Fruit fly (Drosophila melanogaster) whole organism, embryonic: Measurements from ENCODE around the gene CG14174.
A peak's percentile ranks its signal among the peaks of the same experiment; 100 is the strongest.

Source experiments
- Atf3 ChIP-seq: fragments of 200-800 bp; sonication (Bioruptor generic); optimal IDR thresholded peaks from 3 replicates; lab custom pipeline; 2016; ENCODE audit warnings: missing biosample characterization, missing genetic modification characterization
- Atf6 ChIP-seq: fragments of 200-800 bp; sonication (Bioruptor generic); IDR thresholded peaks from 2 replicates; pipeline ENCODE4 v1.3.6; 2022; ENCODE audit warnings: missing biosample characterization, missing genetic modification characterization
- B-H2 ChIP-seq: fragments of 200-800 bp; sonication (Bioruptor generic); optimal IDR thresholded peaks from 2 replicates; lab custom pipeline; 2018; ENCODE audit warnings: missing biosample characterization, mild to moderate bottlenecking, missing genetic modification characterization
- C15 ChIP-seq: fragments of 200-800 bp; sonication (Bioruptor generic); IDR thresholded peaks from 3 replicates; pipeline ENCODE4 v1.3.6; 2022; ENCODE audit warnings: missing biosample characterization, missing genetic modification characterization
- CG10274 ChIP-seq: fragments of 200-800 bp; sonication (Bioruptor generic); optimal IDR thresholded peaks from 3 replicates; lab custom pipeline; 2017; ENCODE audit warnings: missing biosample characterization, mild to moderate bottlenecking, missing genetic modification characterization
- CG11398 ChIP-seq: fragments of 200-800 bp; sonication (Bioruptor generic); optimal IDR thresholded peaks from 2 replicates; lab custom pipeline; 2016; ENCODE audit warnings: missing biosample characterization, missing genetic modification characterization
- CG15696 ChIP-seq: fragments of 200-800 bp; sonication (Bioruptor generic); optimal IDR thresholded peaks from 2 replicates; lab custom pipeline; 2019; ENCODE audit warnings: missing biosample characterization, mild to moderate bottlenecking, missing genetic modification characterization, moderate library complexity
- CG18476 ChIP-seq: fragments of 200-800 bp; sonication (Bioruptor generic); optimal IDR thresholded peaks from 2 replicates; lab custom pipeline; 2016; ENCODE audit warnings: missing biosample characterization, mild to moderate bottlenecking, missing genetic modification characterization
- CG2202 ChIP-seq: fragments of 200-800 bp; sonication (Bioruptor generic); optimal IDR thresholded peaks from 2 replicates; lab custom pipeline; 2018; ENCODE audit warnings: missing biosample characterization, mild to moderate bottlenecking, missing genetic modification characterization
- CG2712 ChIP-seq: fragments of 200-800 bp; optimal IDR thresholded peaks from 3 replicates; lab custom pipeline; 2019; ENCODE audit warnings: missing biosample characterization, mild to moderate bottlenecking, missing genetic modification characterization, moderate library complexity
- CG30431 ChIP-seq: fragments of 200-800 bp; sonication (Bioruptor generic); optimal IDR thresholded peaks from 2 replicates; lab custom pipeline; 2017; ENCODE audit warnings: missing biosample characterization, missing genetic modification characterization
- CG33557 ChIP-seq: fragments of 200-800 bp; sonication (Bioruptor generic); optimal IDR thresholded peaks from 2 replicates; lab custom pipeline; 2019; ENCODE audit warnings: missing biosample characterization, mild to moderate bottlenecking, missing genetic modification characterization, moderate library complexity
- CG3407 ChIP-seq: fragments of 200-800 bp; sonication (Bioruptor generic); optimal IDR thresholded peaks from 2 replicates; lab custom pipeline; 2018; ENCODE audit warnings: missing biosample characterization, mild to moderate bottlenecking, missing genetic modification characterization
- CG43689 ChIP-seq: fragments of 200-800 bp; sonication (Bioruptor generic); IDR thresholded peaks from 2 replicates; pipeline ENCODE4 v1.3.6; 2022; ENCODE audit warnings: missing biosample characterization, missing genetic modification characterization
- CG6765 ChIP-seq: fragments of 200-800 bp; sonication (Bioruptor generic); optimal IDR thresholded peaks from 3 replicates; lab custom pipeline; 2017; ENCODE audit warnings: missing biosample characterization, mild to moderate bottlenecking, missing genetic modification characterization
- CG7271 ChIP-seq: fragments of 200-800 bp; sonication (Bioruptor generic); optimal IDR thresholded peaks from 2 replicates; lab custom pipeline; 2018; ENCODE audit warnings: missing biosample characterization, mild to moderate bottlenecking, missing genetic modification characterization, moderate library complexity
- CG7987 ChIP-seq: fragments of 200-800 bp; sonication (Bioruptor generic); optimal IDR thresholded peaks from 2 replicates; lab custom pipeline; 2018; ENCODE audit warnings: missing biosample characterization, mild to moderate bottlenecking, missing genetic modification characterization, moderate library complexity
- CG9727 ChIP-seq: fragments of 200-800 bp; sonication (Bioruptor generic); optimal IDR thresholded peaks from 3 replicates; lab custom pipeline; 2017; ENCODE audit warnings: missing biosample characterization, mild to moderate bottlenecking, missing genetic modification characterization
- D19A ChIP-seq: fragments of 200-800 bp; optimal IDR thresholded peaks from 3 replicates; lab custom pipeline; 2019; ENCODE audit warnings: missing biosample characterization, mild to moderate bottlenecking, missing genetic modification characterization, moderate library complexity
- Dbx ChIP-seq: fragments of 200-800 bp; sonication (Bioruptor generic); IDR thresholded peaks from 3 replicates; pipeline ENCODE4 v1.3.6; 2022; ENCODE audit warnings: missing biosample characterization, missing genetic modification characterization
- Dfd ChIP-seq, 2 experiments: fragments of >200 bp; optimal IDR thresholded peaks; 2 replicates each; lab custom pipeline; 2017; ENCODE audit warnings: missing biosample characterization in 2 of 2, missing genetic modification characterization in 2 of 2
- Ets65A ChIP-seq: fragments of 200-800 bp; sonication (Bioruptor generic); peaks from one replicate; lab custom pipeline; 2016; ENCODE audit warnings: missing biosample characterization, missing genetic modification characterization
- H2.0 ChIP-seq: fragments of 200-800 bp; sonication (Bioruptor generic); IDR thresholded peaks from 2 replicates; pipeline ENCODE4 v1.3.6; 2022; ENCODE audit warnings: missing biosample characterization, missing genetic modification characterization
- HLH54F ChIP-seq: fragments of 200-800 bp; sonication (Bioruptor generic); optimal IDR thresholded peaks from 3 replicates; lab custom pipeline; 2016; ENCODE audit warnings: missing biosample characterization, missing genetic modification characterization
- HmgD ChIP-seq: fragments of 200-800 bp; sonication (Bioruptor generic); optimal IDR thresholded peaks from 3 replicates; lab custom pipeline; 2016; ENCODE audit warnings: missing biosample characterization, missing genetic modification characterization
- Hr39 ChIP-seq: fragments of >200 bp; optimal IDR thresholded peaks from 2 replicates; lab custom pipeline; 2017
- Jarid2 ChIP-seq: fragments of 200-800 bp; sonication (Bioruptor generic); optimal IDR thresholded peaks from 3 replicates; lab custom pipeline; 2017; ENCODE audit warnings: mild to moderate bottlenecking, missing biosample characterization, missing genetic modification reagents, missing genetic modification characterization
- Med ChIP-seq: fragments of 200-800 bp; sonication (Bioruptor generic); peaks from one replicate; lab custom pipeline; 2016; ENCODE audit warnings: missing biosample characterization, missing genetic modification characterization, mild to moderate bottlenecking, inconsistent platforms, moderate library complexity
- NK7.1 ChIP-seq: fragments of 200-800 bp; sonication (Bioruptor generic); optimal IDR thresholded peaks from 3 replicates; lab custom pipeline; 2016; ENCODE audit warnings: missing biosample characterization, missing genetic modification characterization
- Rfx ChIP-seq: fragments of 200-800 bp; sonication (Bioruptor generic); IDR thresholded peaks from 2 replicates; pipeline ENCODE4 v1.3.6; 2022; ENCODE audit warnings: missing biosample characterization, missing genetic modification characterization
- YL-1 ChIP-seq: fragments of 200-800 bp; sonication (Bioruptor generic); optimal IDR thresholded peaks from 3 replicates; lab custom pipeline; 2017; ENCODE audit warnings: missing biosample characterization, mild to moderate bottlenecking, missing genetic modification characterization
- cad ChIP-seq: fragments of >200 bp; optimal IDR thresholded peaks from 2 replicates; lab custom pipeline; 2017; ENCODE audit warnings: missing biosample characterization, missing genetic modification characterization
- dimm ChIP-seq: fragments of 200-800 bp; sonication (Bioruptor generic); IDR thresholded peaks from 2 replicates; pipeline ENCODE4 v1.3.6; 2022; ENCODE audit warnings: missing biosample characterization, missing genetic modification characterization
- dysf ChIP-seq: fragments of 200-800 bp; sonication (Bioruptor generic); IDR thresholded peaks from 3 replicates; pipeline ENCODE4 v1.3.6; 2022; ENCODE audit warnings: missing biosample characterization, missing genetic modification characterization
- exex ChIP-seq: fragments of 200-800 bp; sonication (Bioruptor generic); optimal IDR thresholded peaks from 4 replicates; lab custom pipeline; 2018; ENCODE audit warnings: missing biosample characterization, mild to moderate bottlenecking, missing genetic modification characterization, moderate library complexity
- fd3F ChIP-seq: fragments of 200-800 bp; sonication (Bioruptor generic); optimal IDR thresholded peaks from 2 replicates; lab custom pipeline; 2018; ENCODE audit warnings: missing biosample characterization, mild to moderate bottlenecking, missing genetic modification characterization, moderate library complexity
- gem ChIP-seq: fragments of 200-800 bp; sonication (Bioruptor generic); optimal IDR thresholded peaks from 2 replicates; lab custom pipeline; 2019; ENCODE audit warnings: missing biosample characterization, mild to moderate bottlenecking, missing genetic modification characterization, moderate library complexity
- grn ChIP-seq: fragments of 200-800 bp; sonication (Bioruptor generic); optimal IDR thresholded peaks from 3 replicates; lab custom pipeline; 2017; ENCODE audit warnings: missing biosample characterization, missing genetic modification characterization
- gro ChIP-seq: fragments of 200-800 bp; sonication (Bioruptor generic); optimal IDR thresholded peaks from 2 replicates; lab custom pipeline; 2016; ENCODE audit warnings: missing biosample characterization, missing genetic modification characterization
- kah ChIP-seq: fragments of 200-800 bp; sonication (Bioruptor generic); optimal IDR thresholded peaks from 2 replicates; lab custom pipeline; 2018; ENCODE audit warnings: missing biosample characterization, mild to moderate bottlenecking, missing genetic modification characterization
- kay ChIP-seq: fragments of 200-800 bp; sonication (Bioruptor generic); optimal IDR thresholded peaks from 2 replicates; lab custom pipeline; 2016; ENCODE audit warnings: missing biosample characterization, missing genetic modification characterization
- nmo ChIP-seq: fragments of 200-800 bp; sonication (Bioruptor generic); optimal IDR thresholded peaks from 2 replicates; lab custom pipeline; 2018; ENCODE audit warnings: missing biosample characterization, mild to moderate bottlenecking, missing genetic modification characterization, moderate library complexity
- pho ChIP-seq: fragments of 200-800 bp; sonication (Bioruptor generic); optimal IDR thresholded peaks from 2 replicates; lab custom pipeline; 2016; ENCODE audit warnings: missing biosample characterization, missing genetic modification characterization
- repo ChIP-seq: fragments of 200-800 bp; sonication (Bioruptor generic); optimal IDR thresholded peaks from 2 replicates; lab custom pipeline; 2016; ENCODE audit warnings: missing biosample characterization, missing genetic modification characterization
- sd ChIP-seq: fragments of 200-800 bp; sonication (Bioruptor generic); optimal IDR thresholded peaks from 3 replicates; lab custom pipeline; 2018; ENCODE audit warnings: missing biosample characterization, mild to moderate bottlenecking, missing genetic modification characterization, moderate library complexity
- unc-4 ChIP-seq: fragments of 200-800 bp; sonication (Bioruptor generic); IDR thresholded peaks from 2 replicates; pipeline ENCODE4 v1.3.6; 2022; ENCODE audit warnings: missing biosample characterization, missing genetic modification characterization; ENCODE audit not compliant: partially characterized antibody
- vnd ChIP-seq: fragments of 200-800 bp; sonication (Bioruptor generic); IDR thresholded peaks from 3 replicates; pipeline ENCODE4 v1.3.6; 2022; ENCODE audit warnings: missing biosample characterization, missing genetic modification characterization; ENCODE audit not compliant: partially characterized antibody

CG14174 gene

dm6 chr3L:9705591-9705990 lies 13.5 kb upstream of the CG14174 start:
- TF ChIP-seq CG33557 (no peak), CG7987 (GFP tag; lab: Kevin White, UChicago) (no peak), NK7.1 (GFP tag; lab: Kevin White, UChicago) (no peak), Med (GFP tag; lab: Kevin White, UChicago) (peak; percentile 4), Ets65A (GFP tag; lab: Kevin White, UChicago) (peak; percentile 92), fd3F (GFP tag; lab: Kevin White, UChicago) (no peak)

- TF ChIP-seq gem (tag; lab: Kevin White, UChicago) (no peak), C15 (no peak), unc-4 (GFP tag; lab: Robert Waterston, UW) (no peak), Dfd (GFP tag; optimal IDR thresholded peaks at IDR 0.05; lab: Kevin White, UChicago) (peak in 1 of 2 experiments; percentile 93), dimm (0 out of 2 replicates have a peak, but pooled peaks have one; percentile 21), Rfx (GFP tag; lab: Robert Waterston, UW) (no peak)
Measured at dm6 chr3L:9708797-9709196, 10.3 kb upstream of the CG14174 start.

DNA sequence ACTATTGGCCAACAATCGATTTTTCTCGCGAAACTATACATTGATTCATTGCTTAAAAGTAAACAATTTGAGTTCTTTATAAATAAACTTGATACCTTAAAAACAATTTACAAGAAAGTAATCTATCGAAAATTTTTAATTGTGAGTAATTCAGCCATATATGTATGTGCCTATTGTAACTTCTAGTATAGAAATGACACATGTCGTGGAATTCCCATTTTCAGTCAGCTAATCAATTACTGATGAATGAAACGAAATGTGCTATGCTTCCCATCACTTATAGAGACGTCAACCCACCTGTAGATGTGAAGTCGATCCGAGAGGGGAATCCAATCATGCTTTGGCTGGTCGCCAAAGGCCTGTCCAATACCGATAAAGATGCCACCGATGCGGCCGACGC lies 7.9 kb upstream of the CG14174 start:
- no peak for TF ChIP-seq grn (GFP tag; lab: Kevin White, UChicago)
- no peak for TF ChIP-seq CG2712
- no peak for TF ChIP-seq CG43689 (GFP tag; lab: Robert Waterston, UW)
- no peak for TF ChIP-seq HmgD (GFP tag; lab: Kevin White, UChicago)
- no peak for TF ChIP-seq dysf (GFP tag; lab: Robert Waterston, UW)
- no peak for TF ChIP-seq vnd
- no peak for TF ChIP-seq Dbx (GFP tag; lab: Robert Waterston, UW)
- no peak for TF ChIP-seq B-H2 (GFP tag; lab: Kevin White, UChicago)
- TF ChIP-seq HLH54F (GFP tag; lab: Kevin White, UChicago): no peak
- no peak for TF ChIP-seq Hr39 (lab: Kevin White, UChicago)

dm6 chr3L:9712066-9712789 lies 6.9 kb upstream of the CG14174 start:
- no peak for TF ChIP-seq H2.0 (GFP tag; lab: Robert Waterston, UW)
- TF ChIP-seq CG30431 (GFP tag; lab: Kevin White, UChicago): no peak
- TF ChIP-seq sd (tag; lab: Kevin White, UChicago): peak; percentile 1
- TF ChIP-seq Atf3 (GFP tag; lab: Kevin White, UChicago): no peak
- TF ChIP-seq gro (GFP tag; lab: Kevin White, UChicago): no peak
- TF ChIP-seq CG11398: no peak
- TF ChIP-seq CG2202: no peak
- TF ChIP-seq D19A: peak; percentile 71
- peak; percentile 35 for TF ChIP-seq CG10274 (GFP tag; lab: Kevin White, UChicago)
- no peak for TF ChIP-seq CG6765 (GFP tag; lab: Kevin White, UChicago)
- TF ChIP-seq cad (GFP tag; lab: Kevin White, UChicago): no peak
- peak; percentile 31 for TF ChIP-seq exex
- no peak for TF ChIP-seq CG9727 (GFP tag; lab: Kevin White, UChicago)
- TF ChIP-seq CG7271 (tag; lab: Kevin White, UChicago): no peak
- no peak for TF ChIP-seq kah (GFP tag; lab: Kevin White, UChicago)
- no peak for TF ChIP-seq CG15696 (tag; lab: Kevin White, UChicago)
- TF ChIP-seq YL-1 (GFP tag; lab: Kevin White, UChicago): no peak
- peak; percentile 7 for TF ChIP-seq kay
- no peak for TF ChIP-seq Atf6 (GFP tag; lab: Robert Waterston, UW)
- TF ChIP-seq repo (GFP tag; lab: Kevin White, UChicago): no peak
- TF ChIP-seq CG18476 (GFP tag; lab: Kevin White, UChicago): no peak
- TF ChIP-seq pho (GFP tag; lab: Kevin White, UChicago): no peak
- TF ChIP-seq Jarid2 (GFP tag; lab: Kevin White, UChicago): no peak
- TF ChIP-seq CG3407 (GFP tag; lab: Kevin White, UChicago): no peak
- TF ChIP-seq nmo: no peak
